Worm (Caenorhabditis elegans): Measurements from ENCODE around the gene mrps-11.

The mrps-11 gene

ce11 chrV:12534941-12535340 lies 40.5 kb upstream of the mrps-11 start:
- TF ChIP-seq jun-1 (tag; optimal IDR thresholded peaks at IDR 0.05), result no peak
- peak; percentile 26 for TF ChIP-seq pha-4 (tag; optimal IDR thresholded peaks at IDR 0.05)
- TF ChIP-seq egl-5 (tag; optimal IDR thresholded peaks at IDR 0.05), result no peak

ce11 chrV:12533635-12534150 lies 39.3 kb upstream of the mrps-11 start:
- TF ChIP-seq daf-12 (tag; optimal IDR thresholded peaks at IDR 0.05) (peak; percentile 26), nhr-43 (tag; optimal IDR thresholded peaks at IDR 0.05; ENCODE audit: poor library complexity, severe bottlenecking) (peak; percentile 55), elt-1 (tag; optimal IDR thresholded peaks at IDR 0.05) (peak; percentile 25), eor-1 (tag; optimal IDR thresholded peaks at IDR 0.05) (no peak), egl-27 (tag; optimal IDR thresholded peaks at IDR 0.05) (no peak), ZK546.5 (tag; optimal IDR thresholded peaks at IDR 0.05) (no peak), elt-3 (tag; optimal IDR thresholded peaks at IDR 0.05) (peak; percentile 40 to 97 (median 51)), nhr-25 (tag; optimal IDR thresholded peaks at IDR 0.05) (peak; percentile 81), fkh-10 (GFP tag; optimal IDR thresholded peaks at IDR 0.05) (no peak), nfya-1 (tag; optimal IDR thresholded peaks at IDR 0.05; ENCODE audit: insufficient read depth) (peak; percentile 30), unc-62 (GFP tag; optimal IDR thresholded peaks at IDR 0.05) (peak; percentile 88)

- peak; percentile 44 for TF ChIP-seq pqm-1 (tag; optimal IDR thresholded peaks at IDR 0.05)
- TF ChIP-seq fos-1 (tag; optimal IDR thresholded peaks at IDR 0.05), result no peak
- no peak for TF ChIP-seq fkh-10 (GFP tag; optimal IDR thresholded peaks at IDR 0.05)
- TF ChIP-seq nhr-28 (tag; optimal IDR thresholded peaks at IDR 0.05), result no peak
- TF ChIP-seq unc-62 (GFP tag; optimal IDR thresholded peaks at IDR 0.05), result no peak
- no peak for TF ChIP-seq ztf-4 (tag; optimal IDR thresholded peaks at IDR 0.05)
- TF ChIP-seq elt-2 (tag; optimal IDR thresholded peaks at IDR 0.05), result peak; percentile 66
- TF ChIP-seq nhr-77 (tag; optimal IDR thresholded peaks at IDR 0.05), result no peak
Measured at ce11 chrV:12532369-12532768, 37.9 kb upstream of the mrps-11 start.

- TF ChIP-seq nhr-77 (tag; optimal IDR thresholded peaks at IDR 0.05) (no peak), jun-1 (tag; optimal IDR thresholded peaks at IDR 0.05) (no peak), pha-4 (tag; optimal IDR thresholded peaks at IDR 0.05) (no peak), fos-1 (tag; optimal IDR thresholded peaks at IDR 0.05) (no peak), nhr-11 (tag; optimal IDR thresholded peaks at IDR 0.05) (no peak), eor-1 (tag; optimal IDR thresholded peaks at IDR 0.05) (no peak), lin-15B (tag; optimal IDR thresholded peaks at IDR 0.05) (no peak), unc-39 (tag; optimal IDR thresholded peaks at IDR 0.05) (no peak), unc-62 (GFP tag; optimal IDR thresholded peaks at IDR 0.05) (no peak)
Measured at ce11 chrV:12531084-12531483, 36.7 kb upstream of the mrps-11 start.

ce11 chrV:12530129-12530528 lies 35.7 kb upstream of the mrps-11 start:
- TF ChIP-seq unc-62 (GFP tag; optimal IDR thresholded peaks at IDR 0.05), result peak; percentile 53
- no peak for TF ChIP-seq nhr-23 (tag; optimal IDR thresholded peaks at IDR 0.05)
- peak; percentile 33 for TF ChIP-seq nfya-1 (tag; optimal IDR thresholded peaks at IDR 0.05; ENCODE audit: insufficient read depth)
- peak; percentile 65 for TF ChIP-seq ceh-16 (tag; optimal IDR thresholded peaks at IDR 0.05)
- peak; percentile 16 for TF ChIP-seq hmg-11 (tag; optimal IDR thresholded peaks at IDR 0.05)
- TF ChIP-seq daf-12 (tag; optimal IDR thresholded peaks at IDR 0.05), result peak; percentile 27
- no peak for TF ChIP-seq elt-2 (tag; optimal IDR thresholded peaks at IDR 0.05)
- no peak for TF ChIP-seq nhr-25 (tag; optimal IDR thresholded peaks at IDR 0.05)
- TF ChIP-seq nhr-237 (tag; optimal IDR thresholded peaks at IDR 0.05), result no peak
- peak; percentile 56 for TF ChIP-seq tbx-2 (tag; optimal IDR thresholded peaks at IDR 0.05)
- TF ChIP-seq elt-1 (tag; optimal IDR thresholded peaks at IDR 0.05), result peak; percentile 68
- TF ChIP-seq mml-1 (tag; optimal IDR thresholded peaks at IDR 0.05), result no peak
- peak; percentile 27 for TF ChIP-seq zag-1 (tag; optimal IDR thresholded peaks at IDR 0.05)
- TF ChIP-seq fkh-10 (GFP tag; optimal IDR thresholded peaks at IDR 0.05), result peak; percentile 84

ce11 chrV:12528919-12529318 lies 34.5 kb upstream of the mrps-11 start:
- TF ChIP-seq fkh-10 (GFP tag; optimal IDR thresholded peaks at IDR 0.05) (no peak), elt-1 (tag; optimal IDR thresholded peaks at IDR 0.05) (peak; percentile 57), nhr-67 (tag; optimal IDR thresholded peaks at IDR 0.05) (no peak), pqm-1 (tag; optimal IDR thresholded peaks at IDR 0.05) (peak; percentile 66), ceh-82 (tag; optimal IDR thresholded peaks at IDR 0.05) (no peak), mdl-1 (tag; optimal IDR thresholded peaks at IDR 0.05) (peak; percentile 42), nhr-237 (tag; optimal IDR thresholded peaks at IDR 0.05) (no peak), nhr-11 (tag; optimal IDR thresholded peaks at IDR 0.05) (no peak), nfya-1 (tag; optimal IDR thresholded peaks at IDR 0.05; ENCODE audit: insufficient read depth) (peak; percentile 82), R02D3.7 (tag; optimal IDR thresholded peaks at IDR 0.05) (peak; percentile 19), lin-39 (tag; optimal IDR thresholded peaks at IDR 0.05) (peak; percentile 17), unc-39 (tag; optimal IDR thresholded peaks at IDR 0.05) (no peak), mml-1 (tag; optimal IDR thresholded peaks at IDR 0.05) (no peak), snpc-4 (tag; optimal IDR thresholded peaks at IDR 0.05) (peak; percentile 30), ama-1 (optimal IDR thresholded peaks at IDR 0.05) (no peak), ztf-11 (tag; optimal IDR thresholded peaks at IDR 0.05) (no peak), pha-4 (tag; optimal IDR thresholded peaks at IDR 0.05) (peak; percentile 35), elt-2 (tag; optimal IDR thresholded peaks at IDR 0.05) (peak; percentile 40), tbx-2 (tag; optimal IDR thresholded peaks at IDR 0.05) (peak; percentile 8), ZK546.5 (tag; optimal IDR thresholded peaks at IDR 0.05) (no peak), unc-62 (GFP tag; optimal IDR thresholded peaks at IDR 0.05) (peak; percentile 84), ceh-28 (tag; optimal IDR thresholded peaks at IDR 0.05) (peak; percentile 15), daf-12 (tag; optimal IDR thresholded peaks at IDR 0.05) (peak; percentile 92), fkh-2 (tag; optimal IDR thresholded peaks at IDR 0.05) (no peak), elt-3 (tag; optimal IDR thresholded peaks at IDR 0.05) (peak in 1 of 3 experiments; percentile 27)
